Worm (Caenorhabditis elegans) whole organism, L4 larva: Measurements from ENCODE around the gene odr-2.

Experiments used
- lin-39 ChIP-seq: fragments of 150-350 bp; optimal IDR thresholded peaks from 2 replicates; lab custom pipeline; 2014; ENCODE audit warnings: missing biosample characterization, missing genetic modification reagents, missing genetic modification characterization
- spr-3 ChIP-seq: fragments of 200-800 bp; sonication (Bioruptor generic); optimal IDR thresholded peaks from 2 replicates; lab custom pipeline; 2018; ENCODE audit warnings: mild to moderate bottlenecking, missing genetic modification characterization, missing compliant biosample characterization

- TF ChIP-seq lin-39 (tag; lab: Kevin White, UChicago) (no peak), spr-3 (GFP tag; lab: Kevin White, UChicago) (no peak)
These were observed 6.5 kb upstream of the odr-2 start for ce11 chrV:7096811-7097210.
